Fruit fly (Drosophila melanogaster): ENCODE measurements around the gene CG17593.

CG17593 gene

dm6 chr2L:3482037-3482436, 32.6 kb upstream of the CG17593 start:
- no peak for TF ChIP-seq CG7045 (GFP tag; optimal IDR thresholded peaks at IDR 0.05)

- TF ChIP-seq bab1 (GFP tag; optimal IDR thresholded peaks at IDR 0.05), result no peak
- peak; percentile 40 for TF ChIP-seq CG7045 (GFP tag; optimal IDR thresholded peaks at IDR 0.05)
- TF ChIP-seq tj (GFP tag; optimal IDR thresholded peaks at IDR 0.05), result no peak
- no peak for TF ChIP-seq CG14711 (tag; optimal IDR thresholded peaks at IDR 0.05)
- no peak for TF ChIP-seq Crg-1 (GFP tag; optimal IDR thresholded peaks at IDR 0.05)
- no peak for TF ChIP-seq CG1620 (GFP tag; optimal IDR thresholded peaks at IDR 0.05)
- TF ChIP-seq Mnt (GFP tag; optimal IDR thresholded peaks at IDR 0.05), result no peak
- TF ChIP-seq cnc (optimal IDR thresholded peaks at IDR 0.05), result no peak
- no peak for TF ChIP-seq cic (GFP tag; optimal IDR thresholded peaks at IDR 0.05)
Measured at dm6 chr2L:3482712-3483111, 32.0 kb upstream of the CG17593 start.

dm6 chr2L:3483672-3484071, 31.0 kb upstream of the CG17593 start:
- TF ChIP-seq toe (GFP tag; optimal IDR thresholded peaks at IDR 0.05) (no peak), tj (GFP tag; optimal IDR thresholded peaks at IDR 0.05) (no peak), ovo (GFP tag; optimal IDR thresholded peaks at IDR 0.05) (no peak), Clk (GFP tag; optimal IDR thresholded peaks at IDR 0.05) (no peak), cic (GFP tag; optimal IDR thresholded peaks at IDR 0.05) (no peak)

dm6 chr2L:3484759-3485158, 29.9 kb upstream of the CG17593 start:
- TF ChIP-seq Clk (GFP tag; optimal IDR thresholded peaks at IDR 0.05) (no peak), CG1620 (GFP tag; optimal IDR thresholded peaks at IDR 0.05) (no peak), kay (GFP tag; ENCODE audit: borderline replicate concordance) (no peak), CG5204 (GFP tag; optimal IDR thresholded peaks at IDR 0.05) (no peak), cnc (optimal IDR thresholded peaks at IDR 0.05) (no peak)

DNA sequence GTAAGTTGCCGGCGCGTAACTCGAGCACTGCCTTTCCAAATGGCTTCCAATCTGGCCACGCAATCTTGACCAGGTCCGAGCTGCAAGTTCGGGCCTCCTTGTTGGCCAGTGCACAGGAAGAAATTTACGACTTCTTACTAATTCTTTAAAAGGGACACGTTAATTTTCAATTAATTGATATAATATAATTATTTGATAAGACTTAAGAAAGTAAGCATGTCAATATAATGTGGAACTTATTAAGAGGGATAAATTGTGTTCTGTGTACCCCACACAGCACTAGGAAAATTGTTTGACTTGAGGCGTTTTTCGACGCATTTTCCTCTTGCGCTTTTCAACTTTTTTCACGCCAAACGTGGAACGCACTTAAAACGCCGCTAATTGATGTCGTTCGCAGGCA, 29.2 kb upstream of the CG17593 start:
- no peak for TF ChIP-seq CG12768 (GFP tag; optimal IDR thresholded peaks at IDR 0.05)
- TF ChIP-seq CG1620 (GFP tag; optimal IDR thresholded peaks at IDR 0.05), result no peak
- no peak for TF ChIP-seq Mnt (GFP tag; optimal IDR thresholded peaks at IDR 0.05)
- TF ChIP-seq ovo (GFP tag; optimal IDR thresholded peaks at IDR 0.05), result no peak
- no peak for TF ChIP-seq CG11617 (GFP tag; optimal IDR thresholded peaks at IDR 0.05)
- TF ChIP-seq CG7101 (tag; optimal IDR thresholded peaks at IDR 0.05), result no peak
- TF ChIP-seq CG7045 (GFP tag; optimal IDR thresholded peaks at IDR 0.05), result no peak
- TF ChIP-seq CG33017 (tag; optimal IDR thresholded peaks at IDR 0.05), result no peak
- TF ChIP-seq toe (GFP tag; optimal IDR thresholded peaks at IDR 0.05), result no peak
- no peak for TF ChIP-seq Clk (GFP tag; optimal IDR thresholded peaks at IDR 0.05)
- no peak for TF ChIP-seq Hr96 (GFP tag; optimal IDR thresholded peaks at IDR 0.05)
- no peak for TF ChIP-seq cnc (optimal IDR thresholded peaks at IDR 0.05)
- TF ChIP-seq kay (GFP tag; ENCODE audit: borderline replicate concordance), result no peak
- TF ChIP-seq Crg-1 (GFP tag; optimal IDR thresholded peaks at IDR 0.05), result no peak
- no peak for TF ChIP-seq CG14711 (tag; optimal IDR thresholded peaks at IDR 0.05)
- no peak for TF ChIP-seq CG5204 (GFP tag; optimal IDR thresholded peaks at IDR 0.05)
- TF ChIP-seq pad (GFP tag; optimal IDR thresholded peaks at IDR 0.05), result no peak
- no peak for TF ChIP-seq tj (GFP tag; optimal IDR thresholded peaks at IDR 0.05)
- no peak for TF ChIP-seq bab1 (GFP tag; optimal IDR thresholded peaks at IDR 0.05)
- TF ChIP-seq cic (GFP tag; optimal IDR thresholded peaks at IDR 0.05), result no peak

DNA sequence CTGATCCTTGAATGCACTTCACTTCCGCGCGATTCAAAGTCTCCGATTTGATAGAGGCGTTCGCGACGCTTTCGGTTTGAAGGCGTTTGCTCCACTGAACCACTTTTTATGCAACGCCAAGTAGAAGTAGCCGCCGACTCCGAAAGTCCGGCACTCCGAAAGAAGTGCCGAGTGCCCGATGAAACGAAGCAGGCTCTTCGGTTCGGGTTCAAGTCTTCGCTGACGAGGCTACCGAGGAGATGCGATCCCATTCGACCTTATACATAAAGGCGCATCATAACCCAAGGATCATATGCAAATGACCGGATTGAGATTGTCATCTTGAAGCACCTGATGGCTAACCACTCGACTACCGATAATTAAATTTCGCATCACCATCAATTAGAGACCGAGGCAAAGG, 23.7 kb upstream of the CG17593 start, which contains the start of gene CG15414:
TSS of gene CG15414 (minus strand) at position 101 of the 400 bp plus-strand sequence.
- TF ChIP-seq Clk (GFP tag; optimal IDR thresholded peaks at IDR 0.05), result no peak
- no peak for TF ChIP-seq CG7045 (GFP tag; optimal IDR thresholded peaks at IDR 0.05)
- TF ChIP-seq CG11617 (GFP tag; optimal IDR thresholded peaks at IDR 0.05), result no peak
- TF ChIP-seq CG33017 (tag; optimal IDR thresholded peaks at IDR 0.05), result no peak
- no peak for TF ChIP-seq toe (GFP tag; optimal IDR thresholded peaks at IDR 0.05)
- no peak for TF ChIP-seq Hr96 (GFP tag; optimal IDR thresholded peaks at IDR 0.05)
- no peak for TF ChIP-seq CG14711 (tag; optimal IDR thresholded peaks at IDR 0.05)
- TF ChIP-seq ovo (GFP tag; optimal IDR thresholded peaks at IDR 0.05), result no peak
- no peak for TF ChIP-seq CG12768 (GFP tag; optimal IDR thresholded peaks at IDR 0.05)
- TF ChIP-seq Crg-1 (GFP tag; optimal IDR thresholded peaks at IDR 0.05), result no peak
- TF ChIP-seq tj (GFP tag; optimal IDR thresholded peaks at IDR 0.05), result no peak
- TF ChIP-seq cic (GFP tag; optimal IDR thresholded peaks at IDR 0.05), result no peak
- no peak for TF ChIP-seq CG1620 (GFP tag; optimal IDR thresholded peaks at IDR 0.05)
- TF ChIP-seq cnc (optimal IDR thresholded peaks at IDR 0.05), result no peak
- no peak for TF ChIP-seq CG7101 (tag; optimal IDR thresholded peaks at IDR 0.05)

DNA sequence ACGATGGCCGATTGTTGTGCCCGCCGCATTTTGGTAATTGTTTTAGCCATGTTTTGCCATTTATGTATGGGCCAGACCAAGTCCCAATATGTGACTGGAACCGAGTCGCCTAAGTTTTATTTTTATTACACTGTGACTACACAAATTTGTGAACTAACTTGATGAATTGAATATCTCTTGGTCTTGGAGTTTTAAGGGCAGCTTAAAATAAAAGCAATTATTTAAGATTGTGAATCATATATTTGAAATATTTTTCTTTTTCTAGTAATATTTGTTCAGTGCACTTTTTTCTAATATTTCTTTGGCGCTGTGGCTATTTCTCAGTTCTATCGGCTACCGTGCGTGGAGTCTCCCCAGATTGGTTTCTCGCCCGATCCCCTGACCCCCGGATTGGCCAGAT, 21.2 kb upstream of the CG17593 start:
- no peak for TF ChIP-seq CG5204 (GFP tag; optimal IDR thresholded peaks at IDR 0.05)
- TF ChIP-seq tj (GFP tag; optimal IDR thresholded peaks at IDR 0.05), result no peak
- no peak for TF ChIP-seq CG33017 (tag; optimal IDR thresholded peaks at IDR 0.05)
- no peak for TF ChIP-seq CG7101 (tag; optimal IDR thresholded peaks at IDR 0.05)
- TF ChIP-seq CG12768 (GFP tag; optimal IDR thresholded peaks at IDR 0.05), result no peak
- TF ChIP-seq CG14711 (tag; optimal IDR thresholded peaks at IDR 0.05), result no peak
- no peak for TF ChIP-seq cic (GFP tag; optimal IDR thresholded peaks at IDR 0.05)
- no peak for TF ChIP-seq CG7045 (GFP tag; optimal IDR thresholded peaks at IDR 0.05)
- no peak for TF ChIP-seq bab1 (GFP tag; optimal IDR thresholded peaks at IDR 0.05)
- no peak for TF ChIP-seq pad (GFP tag; optimal IDR thresholded peaks at IDR 0.05)
- no peak for TF ChIP-seq Crg-1 (GFP tag; optimal IDR thresholded peaks at IDR 0.05)
- no peak for TF ChIP-seq cnc (optimal IDR thresholded peaks at IDR 0.05)
- TF ChIP-seq Mnt (GFP tag; optimal IDR thresholded peaks at IDR 0.05), result no peak
- TF ChIP-seq ovo (GFP tag; optimal IDR thresholded peaks at IDR 0.05), result no peak

All from whole organism, adult.